Worm (Caenorhabditis elegans) whole organism, L1 larva: ENCODE results near the gene C37C3.12.

Experiments used
- aly-2 ChIP-seq: fragments of 150-350 bp; optimal IDR thresholded peaks from 2 replicates; lab custom pipeline; 2014; ENCODE audit warnings: missing biosample characterization, missing genetic modification characterization
- ama-1 ChIP-seq: fragments of 150-350 bp; optimal IDR thresholded peaks from 2 replicates; lab custom pipeline; 2014
- blmp-1 ChIP-seq: fragments of 150-350 bp; optimal IDR thresholded peaks from 2 replicates; lab custom pipeline; 2014; ENCODE audit warnings: missing biosample characterization, missing genetic modification characterization
- ceh-88 ChIP-seq: fragments of 200-800 bp; sonication (Bioruptor generic); IDR thresholded peaks from 2 replicates; pipeline ENCODE4 v1.3.6; 2022; ENCODE audit warnings: missing genetic modification characterization, missing compliant biosample characterization
- ceh-90 ChIP-seq: sonication (generic microtip); optimal IDR thresholded peaks from 2 replicates; lab custom pipeline; 2016; ENCODE audit warnings: missing genetic modification characterization, missing compliant biosample characterization
- ces-1 ChIP-seq: fragments of 150-350 bp; optimal IDR thresholded peaks from 2 replicates; lab custom pipeline; 2014; ENCODE audit warnings: missing biosample characterization, missing genetic modification reagents, missing genetic modification characterization
- dpl-1 ChIP-seq, 3 experiments: fragments of 150-350 bp in 2 of 3; sonication (generic microtip) in 1 of 3; optimal IDR thresholded peaks; 2 replicates each; lab custom pipeline; 2014 to 2017; ENCODE audit warnings: missing biosample characterization in 3 of 3, missing genetic modification characterization in 3 of 3, missing genetic modification reagents in 3 of 3
- efl-1 ChIP-seq, 4 experiments: fragments of 150-350 bp; optimal IDR thresholded peaks in 3 of 4; peaks in 1 of 4; 1 replicate in 1 of 4; 2 replicates in 3 of 4; lab custom pipeline; 2014; ENCODE audit warnings: missing biosample characterization in 2 of 4, missing genetic modification characterization in 2 of 4, missing genetic modification reagents in 2 of 4
- efl-3 ChIP-seq: fragments of 200-800 bp; sonication (Bioruptor generic); optimal IDR thresholded peaks from 2 replicates; lab custom pipeline; 2018; ENCODE audit warnings: mild to moderate bottlenecking, missing genetic modification characterization, missing compliant biosample characterization
- ets-5 ChIP-seq: fragments of 200-800 bp; sonication (Bioruptor generic); IDR thresholded peaks from 2 replicates; pipeline ENCODE4 v1.3.6; 2022; ENCODE audit warnings: missing genetic modification characterization, missing compliant biosample characterization
- fkh-10 ChIP-seq: sonication (generic microtip); optimal IDR thresholded peaks from 2 replicates; lab custom pipeline; 2017; ENCODE audit warnings: missing biosample characterization, missing genetic modification reagents, missing genetic modification characterization
- grh-1 ChIP-seq: fragments of 200-800 bp; sonication (Bioruptor generic); IDR thresholded peaks from 2 replicates; pipeline ENCODE4 v1.3.6; 2022; ENCODE audit warnings: missing genetic modification reagents, missing genetic modification characterization, missing compliant biosample characterization
- isw-1 ChIP-seq: fragments of 200-800 bp; sonication (Bioruptor generic); IDR thresholded peaks from 2 replicates; pipeline ENCODE4 v1.3.6; 2022; ENCODE audit warnings: missing genetic modification characterization, missing compliant biosample characterization
- jun-1 ChIP-seq: fragments of 150-350 bp; optimal IDR thresholded peaks from 2 replicates; lab custom pipeline; 2014; ENCODE audit warnings: missing biosample characterization, missing genetic modification reagents, missing genetic modification characterization
- lin-14 ChIP-seq: fragments of 200-800 bp; sonication (Bioruptor generic); optimal IDR thresholded peaks from 2 replicates; lab custom pipeline; 2018; ENCODE audit warnings: mild to moderate bottlenecking, missing genetic modification characterization, moderate library complexity, missing compliant biosample characterization
- lir-3 ChIP-seq: sonication (generic microtip); optimal IDR thresholded peaks from 2 replicates; lab custom pipeline; 2016; ENCODE audit warnings: mild to moderate bottlenecking, missing genetic modification characterization, moderate library complexity, missing compliant biosample characterization; ENCODE audit not compliant: poor library complexity
- lsy-2 ChIP-seq, 2 experiments: fragments of 150-350 bp; optimal IDR thresholded peaks; 2 replicates each; lab custom pipeline; 2014; ENCODE audit warnings: missing biosample characterization in 2 of 2, missing genetic modification characterization in 2 of 2
- mef-2 ChIP-seq: fragments of 150-350 bp; optimal IDR thresholded peaks from 2 replicates; lab custom pipeline; 2014; ENCODE audit warnings: missing biosample characterization, missing genetic modification characterization
- mep-1 ChIP-seq: fragments of 150-350 bp; optimal IDR thresholded peaks from 2 replicates; lab custom pipeline; 2014; ENCODE audit warnings: missing biosample characterization, missing genetic modification characterization
- nhr-12 ChIP-seq: sonication (generic microtip); optimal IDR thresholded peaks from 2 replicates; lab custom pipeline; 2017; ENCODE audit warnings: missing biosample characterization, missing genetic modification characterization
- nhr-20 ChIP-seq: sonication (generic microtip); optimal IDR thresholded peaks from 2 replicates; lab custom pipeline; 2016; ENCODE audit warnings: mild to moderate bottlenecking, missing genetic modification characterization, missing compliant biosample characterization
- nhr-237 ChIP-seq: fragments of 150-350 bp; optimal IDR thresholded peaks from 2 replicates; lab custom pipeline; 2014; ENCODE audit warnings: missing biosample characterization, missing genetic modification characterization
- nhr-47 ChIP-seq: sonication (generic microtip); optimal IDR thresholded peaks from 2 replicates; lab custom pipeline; 2016; ENCODE audit warnings: mild to moderate bottlenecking, missing genetic modification characterization, moderate library complexity, missing compliant biosample characterization
- nhr-71 ChIP-seq: sonication (generic microtip); optimal IDR thresholded peaks from 2 replicates; lab custom pipeline; 2016; ENCODE audit warnings: mild to moderate bottlenecking, missing genetic modification characterization, moderate library complexity, missing compliant biosample characterization
- nhr-76 ChIP-seq: sonication (generic microtip); optimal IDR thresholded peaks from 2 replicates; lab custom pipeline; 2017; ENCODE audit warnings: missing biosample characterization, missing genetic modification characterization
- nhr-85 ChIP-seq: sonication (generic microtip); peaks from one replicate; lab custom pipeline; 2016; ENCODE audit warnings: missing genetic modification characterization, inconsistent platforms, missing compliant biosample characterization
- nhr-90 ChIP-seq: sonication (generic microtip); optimal IDR thresholded peaks from 2 replicates; lab custom pipeline; 2016; ENCODE audit warnings: mild to moderate bottlenecking, missing genetic modification characterization, missing compliant biosample characterization; ENCODE audit not compliant: poor library complexity
- pag-3 ChIP-seq: sonication (generic microtip); optimal IDR thresholded peaks from 2 replicates; lab custom pipeline; 2017; ENCODE audit warnings: missing genetic modification characterization, mild to moderate bottlenecking, missing compliant biosample characterization, antibody characterized with exemption, borderline replicate concordance; ENCODE audit not compliant: insufficient read depth
- rnt-1 ChIP-seq: sonication (generic microtip); optimal IDR thresholded peaks from 2 replicates; lab custom pipeline; 2016; ENCODE audit warnings: mild to moderate bottlenecking, missing genetic modification characterization, moderate library complexity, missing compliant biosample characterization
- sox-4 ChIP-seq: sonication (generic microtip); optimal IDR thresholded peaks from 2 replicates; lab custom pipeline; 2016; ENCODE audit warnings: missing genetic modification characterization, missing compliant biosample characterization
- sptf-1 ChIP-seq: fragments of 150-350 bp; optimal IDR thresholded peaks from 2 replicates; lab custom pipeline; 2014; ENCODE audit warnings: missing biosample characterization, missing genetic modification characterization
- sup-37 ChIP-seq: fragments of 200-800 bp; sonication (Bioruptor generic); optimal IDR thresholded peaks from 2 replicates; lab custom pipeline; 2018; ENCODE audit warnings: mild to moderate bottlenecking, missing genetic modification characterization, missing compliant biosample characterization
- swsn-7 ChIP-seq: sonication (generic microtip); optimal IDR thresholded peaks from 2 replicates; lab custom pipeline; 2016; ENCODE audit warnings: missing genetic modification characterization, missing compliant biosample characterization
- tbx-2 ChIP-seq: sonication (generic microtip); optimal IDR thresholded peaks from 2 replicates; lab custom pipeline; 2016; ENCODE audit warnings: missing genetic modification characterization, missing compliant biosample characterization
- tlp-1 ChIP-seq: fragments of 150-350 bp; optimal IDR thresholded peaks from 2 replicates; lab custom pipeline; 2014; ENCODE audit warnings: missing biosample characterization, missing genetic modification characterization
- unc-130 ChIP-seq: fragments of 150-350 bp; optimal IDR thresholded peaks from 2 replicates; lab custom pipeline; 2017; ENCODE audit warnings: missing biosample characterization, missing genetic modification characterization, inconsistent platforms
- unc-62 ChIP-seq: fragments of 150-350 bp; optimal IDR thresholded peaks from 2 replicates; lab custom pipeline; 2014; ENCODE audit warnings: missing biosample characterization, missing genetic modification reagents, missing genetic modification characterization
- zag-1 ChIP-seq: fragments of 150-350 bp; optimal IDR thresholded peaks from 2 replicates; lab custom pipeline; 2014; ENCODE audit warnings: missing biosample characterization, missing genetic modification characterization
- zip-4 ChIP-seq: fragments of 200-800 bp; sonication (Bioruptor generic); optimal IDR thresholded peaks from 2 replicates; lab custom pipeline; 2018; ENCODE audit warnings: mild to moderate bottlenecking, missing genetic modification characterization, moderate library complexity, missing compliant biosample characterization
- ztf-4 ChIP-seq: fragments of 150-350 bp; optimal IDR thresholded peaks from 2 replicates; lab custom pipeline; 2014; ENCODE audit warnings: missing biosample characterization, missing genetic modification characterization

C37C3.12 gene

ce11 chrV:7864663-7865062 lies 25.3 kb upstream of the C37C3.12 start, which contains the start of gene C37C3.11:
TSS of gene C37C3.11 (minus strand) at chrV:7864763.
- TF ChIP-seq sox-4 (no peak), lir-3 (tag; lab: Kevin White, UChicago) (no peak), pag-3 (no peak), mef-2 (tag; lab: Kevin White, UChicago) (no peak), sptf-1 (tag; lab: Kevin White, UChicago) (no peak), zip-4 (no peak), lin-14 (GFP tag; lab: Kevin White, UChicago) (no peak), nhr-71 (tag; lab: Kevin White, UChicago) (no peak), blmp-1 (tag; lab: Kevin White, UChicago) (no peak), nhr-76 (no peak), fkh-10 (GFP tag; lab: Kevin White, UChicago) (no peak), ama-1 (lab: Kevin White, UChicago) (no peak), dpl-1 (GFP tag; optimal IDR thresholded peaks at IDR 0.05; lab: Kevin White, UChicago) (no peak), nhr-237 (tag; lab: Kevin White, UChicago) (no peak), nhr-47 (no peak), nhr-90 (tag; lab: Kevin White, UChicago) (no peak), sup-37 (GFP tag; lab: Kevin White, UChicago) (no peak), nhr-12 (no peak)

ce11 chrV:7863020-7863523 lies 23.7 kb upstream of the C37C3.12 start, which contains the start of gene C37C3.10:
TSS of gene C37C3.10 (minus strand) at chrV:7863070.
- TF ChIP-seq efl-3 (GFP tag; lab: Kevin White, UChicago) (no peak), mef-2 (tag; lab: Kevin White, UChicago) (no peak), efl-1 (optimal IDR thresholded peaks at IDR 0.05; lab: Kevin White, UChicago) (no peak), efl-1 (GFP tag; optimal IDR thresholded peaks at IDR 0.05 in 1 of 2; lab: Kevin White, UChicago) (no peak), sup-37 (GFP tag; lab: Kevin White, UChicago) (no peak), mep-1 (no peak), ces-1 (GFP tag; lab: Kevin White, UChicago) (no peak), tbx-2 (tag; lab: Kevin White, UChicago) (no peak), unc-62 (GFP tag; lab: Kevin White, UChicago) (no peak), nhr-85 (tag; lab: Kevin White, UChicago) (no peak), ztf-4 (tag; lab: Kevin White, UChicago) (no peak), sox-4 (no peak), zip-4 (no peak), unc-130 (tag; lab: Kevin White, UChicago) (no peak), ama-1 (lab: Kevin White, UChicago) (no peak), dpl-1 (GFP tag; optimal IDR thresholded peaks at IDR 0.05; lab: Kevin White, UChicago) (no peak), nhr-20 (tag; lab: Kevin White, UChicago) (no peak)

- TF ChIP-seq rnt-1 (tag; lab: Kevin White, UChicago) = no peak
- no peak for TF ChIP-seq zag-1 (tag; lab: Kevin White, UChicago)
- TF ChIP-seq ceh-90 (tag; lab: Kevin White, UChicago) = no peak
- TF ChIP-seq ets-5 (GFP tag; lab: Robert Waterston, UW) = no peak
- no peak for TF ChIP-seq tlp-1 (tag; lab: Kevin White, UChicago)
- no peak for TF ChIP-seq isw-1 (GFP tag; lab: Robert Waterston, UW)
- no peak for TF ChIP-seq lir-3 (tag; lab: Kevin White, UChicago)
- TF ChIP-seq unc-62 (GFP tag; lab: Kevin White, UChicago) = no peak
Measured at ce11 chrV:7861792-7862191, 22.4 kb upstream of the C37C3.12 start, which contains the start of gene C37C3.17. TSS of gene C37C3.17 (minus strand) at chrV:7861892.

ce11 chrV:7857931-7858330 lies 18.5 kb upstream of the C37C3.12 start, which contains the start of gene C37C3.1:
TSS of gene C37C3.1 (plus strand) at chrV:7857963.
- no peak for TF ChIP-seq aly-2 (tag; lab: Kevin White, UChicago)
- peak in 1 of 2 experiments; percentile 26 for TF ChIP-seq lsy-2 (tag; optimal IDR thresholded peaks at IDR 0.05; lab: Kevin White, UChicago)
- TF ChIP-seq ceh-88 (GFP tag; lab: Robert Waterston, UW) = no peak
- TF ChIP-seq efl-1 (optimal IDR thresholded peaks at IDR 0.05; lab: Kevin White, UChicago) = peak in 1 of 2 experiments; percentile 13
- no peak for TF ChIP-seq efl-1 (GFP tag; optimal IDR thresholded peaks at IDR 0.05 in 1 of 2; lab: Kevin White, UChicago)
- TF ChIP-seq ama-1 (lab: Kevin White, UChicago) = peak; percentile 47
- no peak for TF ChIP-seq grh-1 (GFP tag; lab: Robert Waterston, UW)
- no peak for TF ChIP-seq swsn-7 (tag; lab: Kevin White, UChicago)
- no peak for TF ChIP-seq jun-1 (tag; lab: Kevin White, UChicago)
